Fruit fly (Drosophila melanogaster) Kc167 (cell line): Measurements from ENCODE around the gene CG3040.

Experiments used
- Myc ChIP-seq: fragments of >200 bp; optimal IDR thresholded peaks from 2 replicates; lab custom pipeline; 2017; ENCODE audit warnings: missing external identifiers
- Sin3A ChIP-seq: fragments of >200 bp; optimal IDR thresholded peaks from 2 replicates; lab custom pipeline; 2018; ENCODE audit warnings: missing external identifiers
- insv ChIP-seq: fragments of >200 bp; optimal IDR thresholded peaks from 3 replicates; lab custom pipeline; 2018; ENCODE audit warnings: missing external identifiers
- psq ChIP-seq: fragments of >200 bp; optimal IDR thresholded peaks from 2 replicates; lab custom pipeline; 2017; ENCODE audit warnings: missing external identifiers

DNA sequence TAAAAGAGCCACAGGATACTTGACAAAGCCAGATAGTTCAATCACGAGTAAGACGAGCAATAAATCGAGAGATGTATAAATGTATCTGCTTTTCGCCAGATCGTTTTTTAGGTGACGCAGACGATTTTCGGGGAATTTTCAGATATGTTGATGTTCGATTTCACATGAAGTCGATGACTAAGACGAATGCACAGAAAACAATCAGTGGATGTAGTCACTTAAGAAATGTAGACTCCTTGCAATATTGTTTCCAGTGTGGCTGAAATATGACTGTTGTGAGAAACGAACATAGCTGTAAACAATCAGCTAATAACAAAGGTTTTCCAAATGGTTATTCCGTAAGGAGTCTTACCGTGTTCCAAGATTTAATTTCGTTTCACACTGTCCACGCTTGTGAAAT is 22.9 kb upstream of the CG3040 start:
- no peak for TF ChIP-seq Myc (lab: Kevin White, UChicago)
- no peak for TF ChIP-seq psq (lab: Kevin White, UChicago)
- no peak for TF ChIP-seq Sin3A
- no peak for TF ChIP-seq insv (lab: Kevin White, UChicago)
